Worm (Caenorhabditis elegans) whole organism, L4 larva: ENCODE measurements around the gene ztf-1.

Source experiments
- ZK546.5 ChIP-seq, 2 experiments: sonication (generic microtip); optimal IDR thresholded peaks; 2 replicates each; lab custom pipeline; 2017; ENCODE audit warnings: missing biosample characterization in 2 of 2, missing genetic modification characterization in 2 of 2
- attf-4 ChIP-seq: sonication (generic microtip); optimal IDR thresholded peaks from 3 replicates; lab custom pipeline; 2017; ENCODE audit warnings: missing biosample characterization, missing genetic modification characterization
- ceh-28 ChIP-seq: fragments of 150-350 bp; optimal IDR thresholded peaks from 2 replicates; lab custom pipeline; 2014; ENCODE audit warnings: missing biosample characterization, missing genetic modification reagents, missing genetic modification characterization
- ceh-62 ChIP-seq: sonication (generic microtip); optimal IDR thresholded peaks from 2 replicates; lab custom pipeline; 2017; ENCODE audit warnings: missing biosample characterization, missing genetic modification characterization
- ces-1 ChIP-seq: fragments of 150-350 bp; sonication (generic microtip); optimal IDR thresholded peaks from 4 replicates; lab custom pipeline; 2014; ENCODE audit warnings: missing biosample characterization, missing genetic modification reagents, missing genetic modification characterization
- lim-7 ChIP-seq: fragments of 200-800 bp; sonication (Bioruptor generic); IDR thresholded peaks from 2 replicates; pipeline ENCODE4 v1.3.6; 2022; ENCODE audit warnings: missing genetic modification characterization, missing compliant biosample characterization
- mdl-1 ChIP-seq, 2 experiments: fragments of 150-350 bp in 1 of 2; sonication (generic microtip) in 1 of 2; optimal IDR thresholded peaks; 2 replicates each; lab custom pipeline; 2014 to 2017; ENCODE audit warnings: missing biosample characterization in 2 of 2, missing genetic modification characterization in 2 of 2
- pha-4 ChIP-seq, 2 experiments: fragments of 150-350 bp in 1 of 2; fragments of 200-800 bp in 1 of 2; sonication (Bioruptor generic) in 1 of 2; IDR thresholded peaks in 1 of 2; optimal IDR thresholded peaks in 1 of 2; 2 replicates each; pipeline versions ENCODE4 v1.3.6 to Lab custom; 2014 to 2022; ENCODE audit warnings: missing genetic modification characterization in 2 of 2, missing genetic modification reagents in 2 of 2, missing biosample characterization in 1 of 2, missing compliant biosample characterization in 1 of 2
- unc-39 ChIP-seq: sonication (generic microtip); optimal IDR thresholded peaks from 2 replicates; lab custom pipeline; 2017; ENCODE audit warnings: missing biosample characterization, missing genetic modification characterization
- ztf-11 ChIP-seq: fragments of 150-350 bp; optimal IDR thresholded peaks from 2 replicates; lab custom pipeline; 2014; ENCODE audit warnings: missing biosample characterization, missing genetic modification characterization

- TF ChIP-seq lim-7 (GFP tag; lab: Robert Waterston, UW) (no peak), pha-4 (GFP tag; IDR thresholded peaks at IDR 0.05; lab: Robert Waterston, UW) (no peak), pha-4 (tag; optimal IDR thresholded peaks at IDR 0.05; lab: Kevin White, UChicago) (no peak), ceh-28 (tag; lab: Kevin White, UChicago) (no peak), ces-1 (GFP tag; lab: Kevin White, UChicago) (no peak), ceh-62 (no peak), ztf-11 (tag; lab: Kevin White, UChicago) (no peak), mdl-1 (tag; optimal IDR thresholded peaks at IDR 0.05; lab: Kevin White, UChicago) (no peak), unc-39 (tag; lab: Kevin White, UChicago) (no peak), ZK546.5 (tag; optimal IDR thresholded peaks at IDR 0.05; lab: Kevin White, UChicago) (no peak), attf-4 (tag; lab: Kevin White, UChicago) (no peak)
Measured at ce11 chrIII:8762016-8762415, 30.1 kb downstream of the ztf-1 start.
